Worm (Caenorhabditis elegans) whole organism, L1 larva: ENCODE results near the gene srd-49.

Experiments used
- C04F5.9 ChIP-seq: sonication (generic microtip); optimal IDR thresholded peaks from 2 replicates; lab custom pipeline; 2016; ENCODE audit warnings: missing genetic modification characterization, missing compliant biosample characterization
- F16B12.6 ChIP-seq: fragments of 150-350 bp; optimal IDR thresholded peaks from 2 replicates; lab custom pipeline; 2014; ENCODE audit warnings: missing biosample characterization, missing genetic modification characterization
- Y116A8C.19 ChIP-seq: sonication (generic microtip); optimal IDR thresholded peaks from 2 replicates; lab custom pipeline; 2016; ENCODE audit warnings: missing compliant biosample characterization, missing genetic modification characterization, borderline replicate concordance
- aha-1 ChIP-seq: fragments of 150-350 bp; optimal IDR thresholded peaks from 2 replicates; lab custom pipeline; 2014; ENCODE audit warnings: missing biosample characterization, missing genetic modification characterization
- ceh-63 ChIP-seq: fragments of 200-800 bp; sonication (Bioruptor generic); optimal IDR thresholded peaks from 2 replicates; lab custom pipeline; 2018; ENCODE audit warnings: mild to moderate bottlenecking, missing genetic modification characterization, missing compliant biosample characterization
- ceh-8 ChIP-seq: fragments of 200-800 bp; sonication (Bioruptor generic); optimal IDR thresholded peaks from 2 replicates; lab custom pipeline; 2018; ENCODE audit warnings: mild to moderate bottlenecking, missing genetic modification characterization, moderate library complexity, missing compliant biosample characterization
- ceh-82 ChIP-seq, 3 experiments: fragments of 150-350 bp in 1 of 3; sonication (generic microtip) in 2 of 3; optimal IDR thresholded peaks; 2 replicates each; lab custom pipeline; 2014 to 2017; ENCODE audit warnings: missing biosample characterization in 3 of 3, missing genetic modification characterization in 3 of 3
- dpl-1 ChIP-seq, 3 experiments: fragments of 150-350 bp in 2 of 3; sonication (generic microtip) in 1 of 3; optimal IDR thresholded peaks; 2 replicates each; lab custom pipeline; 2014 to 2017; ENCODE audit warnings: missing biosample characterization in 3 of 3, missing genetic modification characterization in 3 of 3, missing genetic modification reagents in 3 of 3
- dsc-1 ChIP-seq: sonication (generic microtip); optimal IDR thresholded peaks from 2 replicates; lab custom pipeline; 2016; ENCODE audit warnings: mild to moderate bottlenecking, missing genetic modification characterization, missing compliant biosample characterization
- efl-1 ChIP-seq, 4 experiments: fragments of 150-350 bp; optimal IDR thresholded peaks in 3 of 4; peaks in 1 of 4; 1 replicate in 1 of 4; 2 replicates in 3 of 4; lab custom pipeline; 2014; ENCODE audit warnings: missing biosample characterization in 2 of 4, missing genetic modification characterization in 2 of 4, missing genetic modification reagents in 2 of 4
- efl-3 ChIP-seq: fragments of 200-800 bp; sonication (Bioruptor generic); optimal IDR thresholded peaks from 2 replicates; lab custom pipeline; 2018; ENCODE audit warnings: mild to moderate bottlenecking, missing genetic modification characterization, missing compliant biosample characterization
- elt-3 ChIP-seq, 6 experiments: fragments of 150-350 bp in 1 of 6; sonication (generic microtip); optimal IDR thresholded peaks; 2 replicates each; lab custom pipeline; 2017 to 2018; ENCODE audit warnings: missing biosample characterization in 6 of 6, missing genetic modification characterization in 6 of 6, inconsistent platforms in 1 of 6
- fkh-10 ChIP-seq: sonication (generic microtip); optimal IDR thresholded peaks from 2 replicates; lab custom pipeline; 2017; ENCODE audit warnings: missing biosample characterization, missing genetic modification reagents, missing genetic modification characterization
- hpl-2 ChIP-seq: fragments of 150-350 bp; optimal IDR thresholded peaks from 2 replicates; lab custom pipeline; 2014; ENCODE audit warnings: missing biosample characterization, missing genetic modification reagents, missing genetic modification characterization
- irx-1 ChIP-seq: sonication (generic microtip); optimal IDR thresholded peaks from 2 replicates; lab custom pipeline; 2016; ENCODE audit warnings: missing genetic modification characterization, missing compliant biosample characterization
- isw-1 ChIP-seq: fragments of 200-800 bp; sonication (Bioruptor generic); IDR thresholded peaks from 2 replicates; pipeline ENCODE4 v1.3.6; 2022; ENCODE audit warnings: missing genetic modification characterization, missing compliant biosample characterization
- lin-15B ChIP-seq: fragments of 150-350 bp; sonication (generic microtip); optimal IDR thresholded peaks from 3 replicates; lab custom pipeline; 2014; ENCODE audit warnings: missing biosample characterization, missing genetic modification characterization
- lin-35 ChIP-seq, 2 experiments: fragments of 150-350 bp; optimal IDR thresholded peaks; 2 replicates each; lab custom pipeline; 2014; ENCODE audit warnings: missing biosample characterization in 2 of 2, missing genetic modification characterization in 2 of 2, missing genetic modification reagents in 2 of 2
- lin-39 ChIP-seq: fragments of 150-350 bp; optimal IDR thresholded peaks from 2 replicates; lab custom pipeline; 2014; ENCODE audit warnings: missing biosample characterization, missing genetic modification reagents, missing genetic modification characterization
- lsy-2 ChIP-seq, 2 experiments: fragments of 150-350 bp; optimal IDR thresholded peaks; 2 replicates each; lab custom pipeline; 2014; ENCODE audit warnings: missing biosample characterization in 2 of 2, missing genetic modification characterization in 2 of 2
- nhr-11 ChIP-seq: fragments of 150-350 bp; optimal IDR thresholded peaks from 2 replicates; lab custom pipeline; 2014; ENCODE audit warnings: missing biosample characterization, missing genetic modification characterization
- nhr-12 ChIP-seq: sonication (generic microtip); optimal IDR thresholded peaks from 2 replicates; lab custom pipeline; 2017; ENCODE audit warnings: missing biosample characterization, missing genetic modification characterization
- nhr-20 ChIP-seq: sonication (generic microtip); optimal IDR thresholded peaks from 2 replicates; lab custom pipeline; 2016; ENCODE audit warnings: mild to moderate bottlenecking, missing genetic modification characterization, missing compliant biosample characterization
- nhr-237 ChIP-seq: fragments of 150-350 bp; optimal IDR thresholded peaks from 2 replicates; lab custom pipeline; 2014; ENCODE audit warnings: missing biosample characterization, missing genetic modification characterization
- nhr-28 ChIP-seq: fragments of 150-350 bp; optimal IDR thresholded peaks from 2 replicates; lab custom pipeline; 2014; ENCODE audit warnings: missing biosample characterization, missing genetic modification characterization
- nhr-47 ChIP-seq: sonication (generic microtip); optimal IDR thresholded peaks from 2 replicates; lab custom pipeline; 2016; ENCODE audit warnings: mild to moderate bottlenecking, missing genetic modification characterization, moderate library complexity, missing compliant biosample characterization
- nhr-71 ChIP-seq: sonication (generic microtip); optimal IDR thresholded peaks from 2 replicates; lab custom pipeline; 2016; ENCODE audit warnings: mild to moderate bottlenecking, missing genetic modification characterization, moderate library complexity, missing compliant biosample characterization
- nhr-76 ChIP-seq: sonication (generic microtip); optimal IDR thresholded peaks from 2 replicates; lab custom pipeline; 2017; ENCODE audit warnings: missing biosample characterization, missing genetic modification characterization
- nhr-90 ChIP-seq: sonication (generic microtip); optimal IDR thresholded peaks from 2 replicates; lab custom pipeline; 2016; ENCODE audit warnings: mild to moderate bottlenecking, missing genetic modification characterization, missing compliant biosample characterization; ENCODE audit not compliant: poor library complexity
- pag-3 ChIP-seq: sonication (generic microtip); optimal IDR thresholded peaks from 2 replicates; lab custom pipeline; 2017; ENCODE audit warnings: missing genetic modification characterization, mild to moderate bottlenecking, missing compliant biosample characterization, antibody characterized with exemption, borderline replicate concordance; ENCODE audit not compliant: insufficient read depth
- pax-3 ChIP-seq: fragments of 200-800 bp; sonication (Bioruptor generic); optimal IDR thresholded peaks from 2 replicates; lab custom pipeline; 2018; ENCODE audit warnings: mild to moderate bottlenecking, missing genetic modification characterization, moderate library complexity, missing compliant biosample characterization
- pqm-1 ChIP-seq: sonication (generic microtip); optimal IDR thresholded peaks from 3 replicates; lab custom pipeline; 2017; ENCODE audit warnings: missing biosample characterization, missing genetic modification characterization
- rnt-1 ChIP-seq: sonication (generic microtip); optimal IDR thresholded peaks from 2 replicates; lab custom pipeline; 2016; ENCODE audit warnings: mild to moderate bottlenecking, missing genetic modification characterization, moderate library complexity, missing compliant biosample characterization
- snu-23 ChIP-seq: sonication (generic microtip); optimal IDR thresholded peaks from 2 replicates; lab custom pipeline; 2016; ENCODE audit warnings: missing genetic modification characterization, missing compliant biosample characterization
- sup-37 ChIP-seq: fragments of 200-800 bp; sonication (Bioruptor generic); optimal IDR thresholded peaks from 2 replicates; lab custom pipeline; 2018; ENCODE audit warnings: mild to moderate bottlenecking, missing genetic modification characterization, missing compliant biosample characterization
- tbx-2 ChIP-seq: sonication (generic microtip); optimal IDR thresholded peaks from 2 replicates; lab custom pipeline; 2016; ENCODE audit warnings: missing genetic modification characterization, missing compliant biosample characterization
- tlp-1 ChIP-seq: fragments of 150-350 bp; optimal IDR thresholded peaks from 2 replicates; lab custom pipeline; 2014; ENCODE audit warnings: missing biosample characterization, missing genetic modification characterization
- unc-130 ChIP-seq: fragments of 150-350 bp; optimal IDR thresholded peaks from 2 replicates; lab custom pipeline; 2017; ENCODE audit warnings: missing biosample characterization, missing genetic modification characterization, inconsistent platforms
- unc-30 ChIP-seq: sonication (generic microtip); optimal IDR thresholded peaks from 2 replicates; lab custom pipeline; 2017; ENCODE audit warnings: missing biosample characterization, missing genetic modification characterization
- unc-98 ChIP-seq: fragments of 200-800 bp; sonication (Bioruptor generic); IDR thresholded peaks from 2 replicates; pipeline ENCODE4 v1.3.6; 2022; ENCODE audit warnings: missing genetic modification characterization, missing compliant biosample characterization
- xbp-1 ChIP-seq: sonication (generic microtip); optimal IDR thresholded peaks from 2 replicates; lab custom pipeline; 2016; ENCODE audit warnings: missing genetic modification characterization, missing compliant biosample characterization
- zag-1 ChIP-seq: fragments of 150-350 bp; optimal IDR thresholded peaks from 2 replicates; lab custom pipeline; 2014; ENCODE audit warnings: missing biosample characterization, missing genetic modification characterization
- ztf-11 ChIP-seq, 2 experiments: sonication (generic microtip); optimal IDR thresholded peaks; 2 replicates each; lab custom pipeline; 2016 to 2017; ENCODE audit warnings: missing genetic modification characterization in 2 of 2, missing biosample characterization in 1 of 2, missing compliant biosample characterization in 1 of 2

The srd-49 gene

DNA sequence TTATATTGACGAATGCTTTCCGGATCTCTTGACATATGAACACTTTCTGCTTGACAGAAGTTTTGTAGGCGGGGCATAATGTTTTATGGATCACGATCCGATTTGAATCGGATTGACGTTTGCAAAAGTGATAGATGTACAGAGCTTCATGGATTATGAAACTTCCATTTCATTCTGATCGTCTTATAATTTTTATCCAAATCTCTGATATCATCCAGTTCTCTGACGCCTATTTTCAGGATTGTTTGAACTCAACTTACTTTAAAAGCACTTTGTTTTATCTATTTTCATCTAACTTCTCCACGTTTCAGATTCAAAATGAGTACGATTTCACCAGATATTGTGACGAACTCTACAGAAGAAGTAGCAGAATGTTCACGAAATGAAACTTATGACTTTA, 27.7 kb upstream of the srd-49 start, which contains the start of gene npr-39:
TSS of gene npr-39 (plus strand) at position 301 of the 400 bp plus-strand sequence.
- TF ChIP-seq tlp-1: no peak
- TF ChIP-seq C04F5.9 (tag; lab: Kevin White, UChicago): no peak
- no peak for TF ChIP-seq pqm-1
- TF ChIP-seq efl-3 (GFP tag; lab: Kevin White, UChicago): no peak
- TF ChIP-seq xbp-1: no peak
- no peak for TF ChIP-seq efl-1 (optimal IDR thresholded peaks at IDR 0.05; lab: Kevin White, UChicago)
- no peak for TF ChIP-seq efl-1 (GFP tag; optimal IDR thresholded peaks at IDR 0.05 in 1 of 2; lab: Kevin White, UChicago)
- no peak for TF ChIP-seq aha-1 (tag; lab: Kevin White, UChicago)
- TF ChIP-seq irx-1 (tag; lab: Kevin White, UChicago): no peak
- no peak for TF ChIP-seq nhr-12
- TF ChIP-seq lin-15B (tag; lab: Kevin White, UChicago): no peak
- no peak for TF ChIP-seq ceh-63 (GFP tag; lab: Kevin White, UChicago)
- TF ChIP-seq unc-98: no peak
- no peak for TF ChIP-seq pag-3 (tag; lab: Kevin White, UChicago)
- no peak for TF ChIP-seq isw-1 (GFP tag; lab: Robert Waterston, UW)
- no peak for TF ChIP-seq unc-30 (tag; lab: Kevin White, UChicago)
- no peak for TF ChIP-seq ztf-11 (tag; optimal IDR thresholded peaks at IDR 0.05; lab: Kevin White, UChicago)

DNA sequence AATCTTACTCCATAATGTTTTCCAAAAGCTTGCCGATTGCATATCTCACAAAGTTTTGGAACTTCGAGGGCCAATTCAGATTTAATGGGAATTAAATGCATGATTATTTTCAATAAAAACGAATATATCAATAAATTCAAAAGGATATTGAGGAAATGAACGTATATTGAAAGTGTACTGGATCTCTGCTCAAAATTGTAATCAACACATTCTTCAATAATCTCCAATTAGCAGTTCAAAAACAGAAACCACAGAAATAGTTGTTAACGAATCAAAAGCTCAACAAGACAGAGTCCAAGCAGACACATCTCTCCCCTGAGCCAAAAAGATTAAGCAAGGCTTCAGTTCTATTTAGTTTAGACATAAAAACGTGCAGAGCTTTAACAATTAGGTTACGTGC, 23.9 kb upstream of the srd-49 start, which contains the start of gene nhr-192:
TSS of gene nhr-192 (minus strand) at position 101 of the 400 bp plus-strand sequence.
- TF ChIP-seq tlp-1: no peak
- TF ChIP-seq Y116A8C.19 (tag; lab: Kevin White, UChicago): no peak
- no peak for TF ChIP-seq F16B12.6
- TF ChIP-seq xbp-1: no peak
- TF ChIP-seq dpl-1 (GFP tag; optimal IDR thresholded peaks at IDR 0.05; lab: Kevin White, UChicago): no peak
- TF ChIP-seq lin-35 (GFP tag; optimal IDR thresholded peaks at IDR 0.05; lab: Kevin White, UChicago): no peak
- no peak for TF ChIP-seq nhr-12
- no peak for TF ChIP-seq pax-3 (tag; lab: Kevin White, UChicago)
- no peak for TF ChIP-seq sup-37 (GFP tag; lab: Kevin White, UChicago)
- no peak for TF ChIP-seq unc-98
- TF ChIP-seq nhr-76 (tag; lab: Kevin White, UChicago): no peak
- no peak for TF ChIP-seq fkh-10 (GFP tag; lab: Kevin White, UChicago)
- no peak for TF ChIP-seq nhr-90 (tag; lab: Kevin White, UChicago)
- TF ChIP-seq elt-3 (tag; optimal IDR thresholded peaks at IDR 0.05; lab: Kevin White, UChicago): no peak

DNA sequence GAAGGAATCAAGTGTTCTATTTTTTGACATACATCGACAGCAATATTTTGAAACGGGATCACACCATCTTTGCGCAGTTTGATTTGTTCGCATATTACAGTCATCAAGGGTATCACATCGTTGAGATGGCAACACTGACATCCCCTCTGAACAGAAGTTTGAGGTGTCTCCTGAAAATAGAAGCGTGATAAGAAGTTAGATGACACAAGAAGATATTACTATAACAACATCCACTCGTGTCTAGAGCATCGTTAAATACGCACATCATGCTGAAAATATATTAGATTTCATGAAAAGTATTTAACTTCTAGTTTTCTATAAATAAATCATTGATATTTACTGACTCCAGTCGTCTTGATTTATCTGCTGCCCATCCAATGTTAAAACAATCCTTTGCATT, 21.8 kb upstream of the srd-49 start:
- TF ChIP-seq hpl-2 (GFP tag; lab: Kevin White, UChicago) (no peak), rnt-1 (tag; lab: Kevin White, UChicago) (no peak), ceh-82 (tag; optimal IDR thresholded peaks at IDR 0.05; lab: Kevin White, UChicago) (no peak), elt-3 (tag; optimal IDR thresholded peaks at IDR 0.05; lab: Kevin White, UChicago) (no peak), lin-15B (tag; lab: Kevin White, UChicago) (no peak), nhr-76 (tag; lab: Kevin White, UChicago) (no peak), lsy-2 (tag; optimal IDR thresholded peaks at IDR 0.05; lab: Kevin White, UChicago) (no peak), tlp-1 (no peak), dsc-1 (tag; lab: Kevin White, UChicago) (no peak), dpl-1 (GFP tag; optimal IDR thresholded peaks at IDR 0.05; lab: Kevin White, UChicago) (no peak), lin-39 (tag; lab: Kevin White, UChicago) (no peak), ceh-8 (GFP tag; lab: Kevin White, UChicago) (no peak)

ce11 chrV:10073793-10074192, 20.7 kb upstream of the srd-49 start, which contains the start of gene F57A8.6:
Gene F57A8.6, minus strand, starts transcription at chrV:10073893.
- TF ChIP-seq tbx-2 (tag; lab: Kevin White, UChicago) (no peak), snu-23 (GFP tag; lab: Kevin White, UChicago) (no peak), unc-130 (tag; lab: Kevin White, UChicago) (no peak), nhr-20 (tag; lab: Kevin White, UChicago) (no peak), nhr-12 (no peak), aha-1 (tag; lab: Kevin White, UChicago) (no peak), nhr-71 (tag; lab: Kevin White, UChicago) (no peak), nhr-11 (tag; lab: Kevin White, UChicago) (no peak), zag-1 (tag; lab: Kevin White, UChicago) (no peak), F16B12.6 (no peak), nhr-28 (no peak), ceh-8 (GFP tag; lab: Kevin White, UChicago) (no peak), nhr-47 (tag; lab: Kevin White, UChicago) (no peak), nhr-237 (tag; lab: Kevin White, UChicago) (no peak)
- TF ChIP-seq, all 84 proteins: peak for 0
